Worm (Caenorhabditis elegans) whole organism, early embryonic: ENCODE measurements around the gene col-152.

Experiments
- B0310.2 ChIP-seq: sonication (generic microtip); optimal IDR thresholded peaks from 2 replicates; lab custom pipeline; 2016; ENCODE audit warnings: mild to moderate bottlenecking, missing genetic modification characterization, missing compliant biosample characterization
- F13C5.2 ChIP-seq: sonication (generic microtip); optimal IDR thresholded peaks from 2 replicates; lab custom pipeline; 2017; ENCODE audit warnings: mild to moderate bottlenecking, missing genetic modification characterization, inconsistent platforms, missing compliant biosample characterization
- aly-1 ChIP-seq: sonication (generic microtip); optimal IDR thresholded peaks from 2 replicates; lab custom pipeline; 2016; ENCODE audit warnings: missing genetic modification characterization, missing compliant biosample characterization
- ama-1 ChIP-seq: fragments of 150-350 bp; optimal IDR thresholded peaks from 2 replicates; lab custom pipeline; 2014
- ceh-13 ChIP-seq: fragments of 200-800 bp; sonication (Bioruptor generic); optimal IDR thresholded peaks from 2 replicates; lab custom pipeline; 2018; ENCODE audit warnings: mild to moderate bottlenecking, missing genetic modification characterization, missing compliant biosample characterization
- ceh-36 ChIP-seq: sonication (generic microtip); optimal IDR thresholded peaks from 2 replicates; lab custom pipeline; 2016; ENCODE audit warnings: missing genetic modification characterization, inconsistent platforms, missing compliant biosample characterization
- ets-7 ChIP-seq: sonication (generic microtip); optimal IDR thresholded peaks from 2 replicates; lab custom pipeline; 2016; ENCODE audit warnings: missing genotype, missing genetic modification characterization, missing compliant biosample characterization
- flt-1 ChIP-seq: fragments of 200-800 bp; sonication (Bioruptor generic); IDR thresholded peaks from 2 replicates; pipeline ENCODE4 v1.3.6; 2022; ENCODE audit warnings: missing genetic modification characterization, missing compliant biosample characterization
- hmbx-1 ChIP-seq: sonication (generic microtip); optimal IDR thresholded peaks from 2 replicates; lab custom pipeline; 2016; ENCODE audit warnings: mild to moderate bottlenecking, missing genetic modification characterization, missing compliant biosample characterization
- hmg-4 ChIP-seq: fragments of 200-800 bp; sonication (Bioruptor generic); optimal IDR thresholded peaks from 2 replicates; lab custom pipeline; 2018; ENCODE audit warnings: mild to moderate bottlenecking, missing genetic modification characterization, missing compliant biosample characterization
- hnd-1 ChIP-seq: sonication (generic microtip); optimal IDR thresholded peaks from 2 replicates; lab custom pipeline; 2016; ENCODE audit warnings: missing genetic modification characterization, missing compliant biosample characterization
- pes-1 ChIP-seq: fragments of 200-800 bp; sonication (Bioruptor generic); IDR thresholded peaks from 2 replicates; pipeline ENCODE4 v1.3.6; 2022; ENCODE audit warnings: missing genetic modification reagents, missing genetic modification characterization, missing compliant biosample characterization
- scrt-1 ChIP-seq: fragments of 200-800 bp; sonication (Bioruptor generic); IDR thresholded peaks from 2 replicates; pipeline ENCODE4 v1.3.6; 2022; ENCODE audit warnings: missing genetic modification characterization, missing compliant biosample characterization
- sea-1 ChIP-seq: fragments of 200-800 bp; sonication (Bioruptor generic); conservative IDR thresholded peaks from 2 replicates; pipeline ENCODE4 v1.3.6; 2022; ENCODE audit warnings: missing genetic modification characterization, missing compliant biosample characterization
- tbx-11 ChIP-seq: fragments of 200-800 bp; sonication (Bioruptor generic); IDR thresholded peaks from 2 replicates; pipeline ENCODE4 v1.3.6; 2022; ENCODE audit warnings: missing genetic modification characterization, missing compliant biosample characterization
- tbx-37 ChIP-seq: fragments of 200-800 bp; sonication (Bioruptor generic); conservative IDR thresholded peaks from 2 replicates; pipeline ENCODE4 v1.3.6; 2022; ENCODE audit warnings: missing genetic modification reagents, missing genetic modification characterization, missing compliant biosample characterization
- tra-4 ChIP-seq: sonication (generic microtip); optimal IDR thresholded peaks from 2 replicates; lab custom pipeline; 2017; ENCODE audit warnings: missing genetic modification characterization, missing compliant biosample characterization

col-152 gene

DNA sequence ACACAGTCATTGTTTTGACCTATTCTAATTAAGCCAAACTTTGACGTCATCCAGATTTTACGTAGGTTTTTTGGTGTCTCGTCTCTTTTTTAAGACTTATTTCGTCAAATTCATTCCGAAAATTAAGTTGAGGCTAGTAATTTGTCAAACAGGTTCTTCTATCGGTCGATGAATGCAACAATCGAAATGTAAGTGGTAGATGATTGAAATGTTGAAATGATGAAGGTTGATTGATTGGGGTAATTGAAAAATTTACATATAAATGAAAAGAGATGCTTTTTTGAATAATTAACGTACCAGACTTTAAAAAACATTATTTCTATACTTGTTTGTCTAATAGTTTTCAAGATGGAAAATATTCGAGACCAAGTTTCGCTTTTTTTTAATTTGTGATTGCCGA is 4.4 kb upstream of the col-152 start:
- TF ChIP-seq hmg-4 (GFP tag; lab: Kevin White, UChicago): no peak
- TF ChIP-seq tbx-37: no peak
- TF ChIP-seq B0310.2 (tag; lab: Kevin White, UChicago): no peak
- TF ChIP-seq ets-7: no peak
- TF ChIP-seq F13C5.2 (tag; lab: Kevin White, UChicago): no peak
- TF ChIP-seq sea-1 (GFP tag; lab: Robert Waterston, UW): no peak
- no peak for TF ChIP-seq ama-1 (lab: Kevin White, UChicago)
- no peak for TF ChIP-seq flt-1 (GFP tag; lab: Robert Waterston, UW)
- no peak for TF ChIP-seq pes-1 (GFP tag; lab: Robert Waterston, UW)
- TF ChIP-seq ceh-36: no peak
- no peak for TF ChIP-seq tbx-11
- TF ChIP-seq hnd-1 (tag; lab: Kevin White, UChicago): no peak
- TF ChIP-seq aly-1: no peak
- TF ChIP-seq hmbx-1: no peak
- no peak for TF ChIP-seq tra-4 (tag; lab: Kevin White, UChicago)
- no peak for TF ChIP-seq ceh-13 (GFP tag; lab: Kevin White, UChicago)
- no peak for TF ChIP-seq scrt-1 (GFP tag; lab: Robert Waterston, UW)

DNA sequence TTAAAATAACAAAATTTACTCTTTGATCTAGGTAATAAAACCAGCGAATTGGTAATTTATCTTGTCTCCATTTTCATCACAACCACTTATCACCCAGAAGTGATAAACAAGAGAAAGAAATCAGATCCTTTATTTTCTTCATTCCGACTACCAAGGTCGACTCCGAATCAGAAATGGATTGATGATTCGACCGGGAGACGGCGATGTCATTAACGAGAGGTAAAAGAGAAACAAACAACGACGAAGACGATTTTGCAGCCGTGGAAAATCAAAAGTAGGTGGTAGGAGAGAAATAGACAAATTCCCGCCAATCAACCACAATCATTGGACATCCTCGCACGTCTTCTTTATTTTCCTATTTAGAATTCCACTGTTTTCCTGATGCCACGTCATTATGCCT is 3.6 kb upstream of the col-152 start:
- TF ChIP-seq ama-1 (lab: Kevin White, UChicago): no peak
- no peak for TF ChIP-seq ets-7
- no peak for TF ChIP-seq F13C5.2 (tag; lab: Kevin White, UChicago)
- TF ChIP-seq tbx-37: no peak
- TF ChIP-seq scrt-1 (GFP tag; lab: Robert Waterston, UW): no peak
- TF ChIP-seq B0310.2 (tag; lab: Kevin White, UChicago): no peak
- TF ChIP-seq hmbx-1: no peak
- TF ChIP-seq sea-1 (GFP tag; lab: Robert Waterston, UW): no peak
- no peak for TF ChIP-seq tra-4 (tag; lab: Kevin White, UChicago)
- no peak for TF ChIP-seq ceh-13 (GFP tag; lab: Kevin White, UChicago)
- no peak for TF ChIP-seq tbx-11
- TF ChIP-seq aly-1: no peak
- TF ChIP-seq pes-1 (GFP tag; lab: Robert Waterston, UW): no peak
- TF ChIP-seq hnd-1 (tag; lab: Kevin White, UChicago): no peak
- TF ChIP-seq hmg-4 (GFP tag; lab: Kevin White, UChicago): no peak
- no peak for TF ChIP-seq ceh-36

DNA sequence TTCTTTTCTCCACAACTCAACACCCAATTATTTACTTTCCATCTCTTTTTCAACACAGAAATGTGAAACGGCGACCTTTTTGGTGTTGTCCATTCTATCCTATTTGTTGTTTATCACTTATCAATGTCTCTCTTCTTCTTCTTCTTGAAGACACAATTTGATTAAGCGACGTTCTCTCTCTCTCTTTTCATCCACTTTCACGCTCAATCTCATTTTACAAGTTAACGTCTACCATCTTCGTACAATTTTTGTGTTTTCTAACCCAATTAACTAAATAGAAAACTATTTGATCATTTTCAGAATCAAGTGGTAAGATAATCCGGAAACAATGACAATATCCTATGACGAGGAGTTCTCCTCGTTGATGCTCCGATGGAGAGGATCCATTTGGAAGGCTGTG is 3.0 kb upstream of the col-152 start, which contains the start of gene best-14:
Gene best-14, plus strand, starts transcription at position 301 of the 400 bp plus-strand sequence.
- no peak for TF ChIP-seq B0310.2 (tag; lab: Kevin White, UChicago)
- TF ChIP-seq ceh-36: no peak
- TF ChIP-seq scrt-1 (GFP tag; lab: Robert Waterston, UW): no peak
- TF ChIP-seq ceh-13 (GFP tag; lab: Kevin White, UChicago): no peak
- TF ChIP-seq tra-4 (tag; lab: Kevin White, UChicago): no peak
- TF ChIP-seq flt-1 (GFP tag; lab: Robert Waterston, UW): no peak
- no peak for TF ChIP-seq ama-1 (lab: Kevin White, UChicago)
- TF ChIP-seq hmg-4 (GFP tag; lab: Kevin White, UChicago): no peak
- TF ChIP-seq tbx-37: no peak
- TF ChIP-seq hmbx-1: no peak
- no peak for TF ChIP-seq hnd-1 (tag; lab: Kevin White, UChicago)
- TF ChIP-seq aly-1: no peak

DNA sequence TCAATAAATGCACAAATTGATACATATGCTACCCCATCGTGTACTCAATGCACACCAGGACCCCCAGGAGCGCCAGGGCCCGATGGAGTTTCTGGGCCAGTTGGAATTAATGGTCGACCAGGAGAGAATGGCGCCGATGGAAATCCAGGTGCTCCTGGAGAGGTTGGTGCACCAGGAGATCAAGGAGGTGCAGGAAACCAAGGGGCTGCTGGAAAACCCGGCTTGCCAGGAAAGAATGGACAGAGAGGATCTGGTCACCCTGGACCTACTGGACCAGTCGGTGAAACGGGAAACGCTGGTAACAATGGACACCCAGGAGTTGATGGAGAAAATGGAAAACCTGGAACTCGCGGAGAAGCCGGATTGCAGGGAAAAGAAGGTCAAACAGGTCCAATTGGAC is 911 bp downstream of the col-152 start:
- TF ChIP-seq sea-1 (GFP tag; lab: Robert Waterston, UW): no peak
- TF ChIP-seq ama-1 (lab: Kevin White, UChicago): no peak
- TF ChIP-seq hnd-1 (tag; lab: Kevin White, UChicago): no peak
- no peak for TF ChIP-seq scrt-1 (GFP tag; lab: Robert Waterston, UW)
- TF ChIP-seq ceh-13 (GFP tag; lab: Kevin White, UChicago): no peak
- no peak for TF ChIP-seq tbx-37
- TF ChIP-seq flt-1 (GFP tag; lab: Robert Waterston, UW): no peak
- no peak for TF ChIP-seq hmbx-1
- TF ChIP-seq aly-1: no peak
- no peak for TF ChIP-seq F13C5.2 (tag; lab: Kevin White, UChicago)
- TF ChIP-seq B0310.2 (tag; lab: Kevin White, UChicago): no peak
- no peak for TF ChIP-seq ets-7
- TF ChIP-seq tbx-11: no peak
- no peak for TF ChIP-seq ceh-36
- no peak for TF ChIP-seq tra-4 (tag; lab: Kevin White, UChicago)
- no peak for TF ChIP-seq pes-1 (GFP tag; lab: Robert Waterston, UW)
- no peak for TF ChIP-seq hmg-4 (GFP tag; lab: Kevin White, UChicago)

DNA sequence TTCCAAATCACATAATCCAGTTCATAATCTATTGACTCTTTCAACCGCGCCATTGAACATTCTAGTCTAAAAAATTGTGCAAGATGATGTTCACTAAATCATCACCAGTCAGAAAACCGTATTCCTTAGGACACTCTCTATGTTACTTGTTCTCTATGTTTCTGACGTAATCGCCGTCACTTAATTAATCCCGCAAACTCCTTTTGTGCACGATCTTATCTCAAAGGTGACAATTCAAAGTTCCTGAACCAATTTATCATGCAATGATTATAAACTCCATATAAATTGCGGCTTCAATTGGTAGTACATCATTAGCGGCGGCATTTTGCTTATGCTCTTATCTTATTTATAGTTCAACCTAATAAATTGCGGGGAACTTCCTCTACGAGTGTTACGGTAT is 2.1 kb downstream of the col-152 start:
- TF ChIP-seq B0310.2 (tag; lab: Kevin White, UChicago) (no peak), ama-1 (lab: Kevin White, UChicago) (no peak), ceh-13 (GFP tag; lab: Kevin White, UChicago) (no peak), aly-1 (no peak), tra-4 (tag; lab: Kevin White, UChicago) (no peak), tbx-11 (no peak), hmg-4 (GFP tag; lab: Kevin White, UChicago) (no peak), ets-7 (no peak), flt-1 (GFP tag; lab: Robert Waterston, UW) (no peak), pes-1 (GFP tag; lab: Robert Waterston, UW) (no peak), F13C5.2 (tag; lab: Kevin White, UChicago) (no peak), hnd-1 (tag; lab: Kevin White, UChicago) (no peak), tbx-37 (no peak), scrt-1 (GFP tag; lab: Robert Waterston, UW) (no peak), sea-1 (GFP tag; lab: Robert Waterston, UW) (no peak), hmbx-1 (no peak)

DNA sequence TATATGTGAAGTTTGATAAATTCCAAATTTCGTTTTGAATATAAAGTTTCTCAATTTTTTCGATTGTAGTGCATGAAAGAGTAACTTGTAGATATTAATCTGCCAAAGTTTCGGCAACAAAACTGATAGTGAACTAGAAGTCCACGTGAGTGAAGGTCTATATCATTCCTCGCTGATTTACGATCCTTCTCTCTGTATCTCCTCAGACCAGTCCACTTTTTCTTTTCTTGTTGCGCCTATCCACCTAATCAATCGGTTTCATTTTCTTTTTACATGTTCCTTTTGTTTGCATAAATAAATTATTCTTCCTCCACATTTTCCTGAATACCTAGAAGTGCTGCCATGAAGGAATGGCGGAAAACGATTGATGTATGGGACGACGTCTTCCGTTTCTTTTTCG is 3.4 kb downstream of the col-152 start:
- no peak for TF ChIP-seq hnd-1 (tag; lab: Kevin White, UChicago)
- no peak for TF ChIP-seq scrt-1 (GFP tag; lab: Robert Waterston, UW)
- no peak for TF ChIP-seq ama-1 (lab: Kevin White, UChicago)
- no peak for TF ChIP-seq ceh-13 (GFP tag; lab: Kevin White, UChicago)
- no peak for TF ChIP-seq ceh-36

DNA sequence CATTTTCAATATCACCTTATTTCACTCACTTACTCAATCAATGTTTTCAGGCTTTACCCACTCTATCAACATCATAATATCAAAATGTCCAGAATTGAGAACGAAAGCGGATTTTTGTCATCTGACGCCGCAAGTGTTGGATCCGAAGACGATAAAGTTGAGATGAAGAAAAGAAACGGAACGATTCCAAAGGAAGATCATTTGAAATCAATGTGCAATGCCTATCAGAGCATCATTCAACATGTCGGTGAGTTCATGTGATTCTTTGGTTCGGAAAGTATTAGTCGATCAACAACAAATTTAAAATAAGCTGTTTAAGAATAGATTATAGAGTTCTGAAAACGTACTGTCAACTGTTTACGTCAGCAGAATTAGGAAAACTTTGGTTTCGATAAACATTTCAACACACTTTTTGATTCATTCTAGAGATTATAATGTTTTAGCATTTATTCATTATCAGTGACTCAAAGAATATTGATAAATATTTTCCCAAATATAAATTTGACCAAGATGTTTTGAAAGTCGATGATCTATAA is 4.2 kb downstream of the col-152 start, which contains the start of gene cat-4:
Gene cat-4, plus strand, starts transcription at position 51 of the 536 bp plus-strand sequence.
- no peak for TF ChIP-seq pes-1 (GFP tag; lab: Robert Waterston, UW)
